Worm (Caenorhabditis elegans): Measurements from ENCODE around the gene fars-2.

DNA sequence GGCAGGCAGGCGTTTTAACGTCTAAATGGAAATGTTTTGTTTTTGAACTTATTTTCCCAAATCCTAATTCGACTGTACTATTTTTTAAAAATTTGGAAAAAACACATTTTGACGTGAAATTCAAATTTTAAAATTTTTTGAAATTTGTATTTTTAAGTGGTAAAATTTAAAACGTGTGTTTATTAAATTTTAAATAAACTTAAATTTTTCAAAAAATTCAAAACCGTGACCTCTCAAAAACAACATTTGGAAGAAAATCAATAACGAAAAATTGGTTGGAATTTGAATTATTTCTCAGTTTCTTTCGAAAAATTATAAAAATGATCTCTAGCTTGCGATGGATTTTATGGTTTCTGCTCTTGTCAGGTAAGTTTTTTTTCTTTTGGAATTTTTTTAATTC, 49.9 kb downstream of the fars-2 start, which contains the start of gene Y116F11B.8:
- TF ChIP-seq mxl-1 (tag; optimal IDR thresholded peaks at IDR 0.05): no peak
- no peak for TF ChIP-seq zim-3 (tag; optimal IDR thresholded peaks at IDR 0.05)
- TF ChIP-seq ets-4 (GFP tag; optimal IDR thresholded peaks at IDR 0.05): no peak
- TF ChIP-seq F33H1.4 (GFP tag; IDR thresholded peaks at IDR 0.05): no peak
- TF ChIP-seq pha-4 (tag; optimal IDR thresholded peaks at IDR 0.05): no peak
- TF ChIP-seq hlh-12 (tag; optimal IDR thresholded peaks at IDR 0.05): no peak
- no peak for TF ChIP-seq ztf-25 (GFP tag; IDR thresholded peaks at IDR 0.05)
